Worm (Caenorhabditis elegans) whole organism, L4 larva: Measurements from ENCODE around the gene ida-1.

Experiments
- F26F4.8 ChIP-seq: fragments of 200-800 bp; sonication (Bioruptor generic); conservative IDR thresholded peaks from 2 replicates; pipeline ENCODE4 v1.3.6; 2022; ENCODE audit warnings: missing genetic modification characterization, missing compliant biosample characterization
- F44E2.7 ChIP-seq: fragments of 200-800 bp; sonication (Bioruptor generic); IDR thresholded peaks from 2 replicates; pipeline ENCODE4 v2.1.2; 2022; ENCODE audit warnings: missing genetic modification characterization, missing compliant biosample characterization
- R02D3.7 ChIP-seq: fragments of 150-350 bp; sonication (generic microtip); optimal IDR thresholded peaks from 3 replicates; lab custom pipeline; 2014; ENCODE audit warnings: missing biosample characterization, missing genetic modification characterization
- Y105C5A.15 ChIP-seq: fragments of 200-800 bp; sonication (Bioruptor generic); IDR thresholded peaks from 2 replicates; pipeline ENCODE4 v1.3.6; 2022; ENCODE audit warnings: missing genetic modification characterization, missing compliant biosample characterization
- Y75B8A.6 ChIP-seq: fragments of 200-800 bp; sonication (Bioruptor generic); IDR thresholded peaks from 2 replicates; pipeline ENCODE4 v1.3.6; 2022; ENCODE audit warnings: missing genetic modification reagents, missing genetic modification characterization, missing compliant biosample characterization
- ZK546.5 ChIP-seq, 2 experiments: sonication (generic microtip); optimal IDR thresholded peaks; 2 replicates each; lab custom pipeline; 2017; ENCODE audit warnings: missing biosample characterization in 2 of 2, missing genetic modification characterization in 2 of 2
- aha-1 ChIP-seq: fragments of 150-350 bp; peaks from one replicate; lab custom pipeline; 2014; ENCODE audit warnings: missing biosample characterization, missing genetic modification characterization
- ceh-20 ChIP-seq: fragments of 200-800 bp; sonication (Bioruptor generic); IDR thresholded peaks from 2 replicates; pipeline ENCODE4 v1.3.6; 2022; ENCODE audit warnings: missing genetic modification reagents, missing genetic modification characterization, missing compliant biosample characterization
- ceh-44 ChIP-seq: fragments of 200-800 bp; sonication (Bioruptor generic); IDR thresholded peaks from 2 replicates; pipeline ENCODE4 v1.3.6; 2022; ENCODE audit warnings: missing genetic modification reagents, missing genetic modification characterization, missing compliant biosample characterization
- ceh-62 ChIP-seq: sonication (generic microtip); optimal IDR thresholded peaks from 2 replicates; lab custom pipeline; 2017; ENCODE audit warnings: missing biosample characterization, missing genetic modification characterization
- ces-1 ChIP-seq: fragments of 150-350 bp; sonication (generic microtip); optimal IDR thresholded peaks from 4 replicates; lab custom pipeline; 2014; ENCODE audit warnings: missing biosample characterization, missing genetic modification reagents, missing genetic modification characterization
- ctbp-1 ChIP-seq: fragments of 200-800 bp; sonication (Bioruptor generic); IDR thresholded peaks from 2 replicates; pipeline ENCODE4 v1.3.6; 2022; ENCODE audit warnings: missing genetic modification reagents, missing genetic modification characterization, missing compliant biosample characterization
- daf-12 ChIP-seq: fragments of 150-350 bp; optimal IDR thresholded peaks from 2 replicates; lab custom pipeline; 2014; ENCODE audit warnings: missing biosample characterization, missing genetic modification reagents, missing genetic modification characterization
- daf-16 ChIP-seq, 3 experiments: sonication (generic microtip); optimal IDR thresholded peaks; 2 replicates each; lab custom pipeline; 2016 to 2017; ENCODE audit warnings: missing genetic modification characterization in 3 of 3, missing genetic modification reagents in 3 of 3, mild to moderate bottlenecking in 2 of 3, missing compliant biosample characterization in 2 of 3, missing biosample characterization in 1 of 3, moderate library complexity in 1 of 3
- dmd-6 ChIP-seq: fragments of 200-800 bp; sonication (Bioruptor generic); IDR thresholded peaks from 2 replicates; pipeline ENCODE4 v1.3.6; 2022; ENCODE audit warnings: missing genetic modification reagents, missing genetic modification characterization, missing compliant biosample characterization
- dve-1 ChIP-seq: sonication (generic microtip); optimal IDR thresholded peaks from 2 replicates; lab custom pipeline; 2017; ENCODE audit warnings: antibody characterized with exemption, mild to moderate bottlenecking, missing genetic modification characterization, missing compliant biosample characterization; ENCODE audit not compliant: insufficient read depth
- egl-43 ChIP-seq: fragments of 200-800 bp; sonication (Bioruptor generic); IDR thresholded peaks from 2 replicates; pipeline ENCODE4 v1.3.6; 2022; ENCODE audit warnings: missing genetic modification reagents, missing genetic modification characterization, missing compliant biosample characterization
- fos-1 ChIP-seq: fragments of 150-350 bp; optimal IDR thresholded peaks from 2 replicates; lab custom pipeline; 2014; ENCODE audit warnings: missing biosample characterization, missing genetic modification characterization
- hif-1 ChIP-seq, 2 experiments: sonication (generic microtip); optimal IDR thresholded peaks; 2 replicates each; lab custom pipeline; 2016 to 2017; ENCODE audit warnings: missing compliant biosample characterization in 2 of 2, missing genetic modification characterization in 2 of 2, missing genetic modification reagents in 2 of 2, missing genotype in 2 of 2, mild to moderate bottlenecking in 1 of 2
- hlh-11 ChIP-seq: fragments of 200-800 bp; sonication (Bioruptor generic); optimal IDR thresholded peaks from 2 replicates; lab custom pipeline; 2018; ENCODE audit warnings: mild to moderate bottlenecking, missing genetic modification characterization, missing compliant biosample characterization
- hlh-30 ChIP-seq: sonication (generic microtip); optimal IDR thresholded peaks from 2 replicates; lab custom pipeline; 2017; ENCODE audit warnings: antibody characterized with exemption, mild to moderate bottlenecking, missing genetic modification characterization, missing compliant biosample characterization; ENCODE audit not compliant: insufficient read depth
- lin-39 ChIP-seq: fragments of 150-350 bp; optimal IDR thresholded peaks from 2 replicates; lab custom pipeline; 2014; ENCODE audit warnings: missing biosample characterization, missing genetic modification reagents, missing genetic modification characterization
- mdl-1 ChIP-seq, 2 experiments: fragments of 150-350 bp in 1 of 2; sonication (generic microtip) in 1 of 2; optimal IDR thresholded peaks; 2 replicates each; lab custom pipeline; 2014 to 2017; ENCODE audit warnings: missing biosample characterization in 2 of 2, missing genetic modification characterization in 2 of 2
- mdt-29 ChIP-seq: fragments of 200-800 bp; sonication (Bioruptor generic); IDR thresholded peaks from 2 replicates; pipeline ENCODE4 v1.3.6; 2022; ENCODE audit warnings: missing genetic modification reagents, missing genetic modification characterization, missing compliant biosample characterization
- mes-2 ChIP-seq: sonication (generic microtip); optimal IDR thresholded peaks from 2 replicates; lab custom pipeline; 2016; ENCODE audit warnings: missing genotype, mild to moderate bottlenecking, missing genetic modification characterization, missing compliant biosample characterization; ENCODE audit not compliant: poor library complexity, severe bottlenecking
- mxl-3 ChIP-seq: fragments of 200-800 bp; sonication (Bioruptor generic); optimal IDR thresholded peaks from 2 replicates; lab custom pipeline; 2018; ENCODE audit warnings: mild to moderate bottlenecking, missing genetic modification characterization, missing compliant biosample characterization
- nhr-11 ChIP-seq: fragments of 150-350 bp; optimal IDR thresholded peaks from 2 replicates; lab custom pipeline; 2014; ENCODE audit warnings: missing biosample characterization, missing genetic modification characterization
- nhr-237 ChIP-seq: sonication (generic microtip); optimal IDR thresholded peaks from 2 replicates; lab custom pipeline; 2017; ENCODE audit warnings: missing biosample characterization, missing genetic modification characterization
- nhr-25 ChIP-seq: sonication (generic microtip); optimal IDR thresholded peaks from 2 replicates; lab custom pipeline; 2017; ENCODE audit warnings: missing genetic modification characterization, mild to moderate bottlenecking, missing compliant biosample characterization, antibody characterized with exemption, moderate library complexity, borderline replicate concordance; ENCODE audit not compliant: insufficient read depth
- nhr-28 ChIP-seq: fragments of 150-350 bp; optimal IDR thresholded peaks from 2 replicates; lab custom pipeline; 2014; ENCODE audit warnings: missing biosample characterization, missing genetic modification characterization
- nhr-41 ChIP-seq: fragments of 200-800 bp; sonication (Bioruptor generic); IDR thresholded peaks from 2 replicates; pipeline ENCODE4 v1.3.6; 2022; ENCODE audit warnings: missing genetic modification reagents, missing genetic modification characterization, missing compliant biosample characterization
- nhr-42 ChIP-seq: fragments of 200-800 bp; sonication (Bioruptor generic); IDR thresholded peaks from 2 replicates; pipeline ENCODE4 v1.3.6; 2022; ENCODE audit warnings: missing genetic modification characterization, missing compliant biosample characterization
- nhr-6 ChIP-seq: fragments of 150-350 bp; optimal IDR thresholded peaks from 2 replicates; lab custom pipeline; 2014; ENCODE audit warnings: missing biosample characterization, missing genetic modification characterization
- nhr-77 ChIP-seq: fragments of 150-350 bp; optimal IDR thresholded peaks from 2 replicates; lab custom pipeline; 2014; ENCODE audit warnings: missing biosample characterization, missing genetic modification characterization
- php-3 ChIP-seq: fragments of 200-800 bp; sonication (Bioruptor generic); IDR thresholded peaks from 2 replicates; pipeline ENCODE4 v1.3.6; 2022; ENCODE audit warnings: missing genetic modification reagents, missing genetic modification characterization, missing compliant biosample characterization
- pqm-1 ChIP-seq: sonication (generic microtip); optimal IDR thresholded peaks from 2 replicates; lab custom pipeline; 2017; ENCODE audit warnings: missing biosample characterization, missing genetic modification characterization
- saeg-2 ChIP-seq: fragments of 200-800 bp; sonication (Bioruptor generic); IDR thresholded peaks from 2 replicates; pipeline ENCODE4 v1.3.6; 2022; ENCODE audit warnings: missing genetic modification reagents, missing genetic modification characterization, missing compliant biosample characterization
- sdz-12 ChIP-seq: fragments of 200-800 bp; sonication (Bioruptor generic); optimal IDR thresholded peaks from 2 replicates; lab custom pipeline; 2018; ENCODE audit warnings: mild to moderate bottlenecking, missing genetic modification characterization, missing compliant biosample characterization
- unc-62 ChIP-seq, 3 experiments: fragments of 150-350 bp in 1 of 3; sonication (generic microtip); optimal IDR thresholded peaks in 2 of 3; peaks in 1 of 3; 1 replicate in 1 of 3; 2 replicates in 2 of 3; lab custom pipeline; 2014 to 2017; ENCODE audit warnings: missing biosample characterization in 3 of 3, missing genetic modification characterization in 3 of 3, missing genetic modification reagents in 3 of 3, missing genotype in 1 of 3

Gene ida-1

DNA sequence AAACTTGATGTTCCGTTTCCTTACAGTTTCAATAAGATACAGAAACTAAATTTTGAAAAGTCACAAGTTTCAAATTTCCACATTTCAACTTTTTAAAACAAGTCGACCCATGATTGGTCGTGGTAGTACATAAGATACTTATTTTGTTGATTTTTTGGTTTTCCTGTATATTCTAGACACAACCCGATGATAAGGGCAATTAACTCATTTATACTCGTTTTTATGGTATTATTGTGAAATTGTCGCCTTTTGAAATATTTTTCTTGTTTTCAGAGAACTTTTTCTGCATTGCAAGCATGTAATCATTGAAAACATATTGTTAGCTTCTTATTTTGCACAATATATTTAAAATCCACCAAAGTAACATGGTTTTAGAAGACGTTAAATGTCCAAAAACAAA is 56.6 kb downstream of the ida-1 start:
- peak in 1 of 2 experiments; percentile 1 for TF ChIP-seq unc-62 (GFP tag; optimal IDR thresholded peaks at IDR 0.05 in 1 of 2; lab: Kevin White, UChicago)
- no peak for TF ChIP-seq unc-62 (tag; optimal IDR thresholded peaks at IDR 0.05; lab: Kevin White, UChicago)
- TF ChIP-seq mxl-3 (GFP tag; lab: Kevin White, UChicago): no peak
- TF ChIP-seq daf-12 (tag; lab: Kevin White, UChicago): no peak
- TF ChIP-seq ceh-44 (GFP tag; lab: Robert Waterston, UW): no peak
- no peak for TF ChIP-seq mes-2 (tag; lab: Kevin White, UChicago)
- no peak for TF ChIP-seq pqm-1 (tag; lab: Kevin White, UChicago)
- TF ChIP-seq aha-1 (tag; lab: Kevin White, UChicago): no peak
- no peak for TF ChIP-seq daf-16 (GFP tag; optimal IDR thresholded peaks at IDR 0.05; lab: Kevin White, UChicago)
- peak; percentile 63 for TF ChIP-seq daf-16 (tag; optimal IDR thresholded peaks at IDR 0.05; lab: Kevin White, UChicago)
- no peak for TF ChIP-seq ces-1
- no peak for TF ChIP-seq ctbp-1 (GFP tag; lab: Robert Waterston, UW)
- no peak for TF ChIP-seq mdt-29 (GFP tag; lab: Robert Waterston, UW)
- TF ChIP-seq, all 104 proteins: peak for 2

DNA sequence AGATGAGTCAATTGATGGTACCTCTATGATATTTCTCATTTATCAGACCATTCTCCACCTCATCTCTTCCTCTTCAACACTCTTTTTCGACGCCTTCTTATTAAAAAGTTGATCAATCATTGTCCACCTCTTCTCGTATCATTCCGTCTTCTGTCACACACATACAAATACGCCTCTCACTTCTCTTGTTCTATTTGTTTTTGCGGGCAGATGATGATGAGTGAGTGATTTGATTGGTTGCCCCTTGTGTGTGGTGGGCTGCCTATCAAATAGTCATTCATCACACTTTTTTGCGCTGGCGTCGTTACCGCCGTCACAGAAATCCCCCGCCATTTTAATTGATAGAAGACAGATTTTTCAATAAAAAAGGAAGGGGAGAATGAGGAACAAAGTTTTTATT is 57.3 kb downstream of the ida-1 start:
- TF ChIP-seq nhr-28 (tag; lab: Kevin White, UChicago) (peak; percentile 61), nhr-11 (no peak), mdl-1 (tag; optimal IDR thresholded peaks at IDR 0.05; lab: Kevin White, UChicago) (peak in 1 of 2 experiments; percentile 25), egl-43 (GFP tag; lab: Robert Waterston, UW) (no peak), lin-39 (tag; lab: Kevin White, UChicago) (no peak), F26F4.8 (GFP tag; lab: Robert Waterston, UW) (no peak), aha-1 (tag; lab: Kevin White, UChicago) (peak; percentile 9), dmd-6 (GFP tag; lab: Robert Waterston, UW) (peak; percentile 45), hlh-11 (peak; percentile 73), dve-1 (tag; lab: Kevin White, UChicago) (peak; percentile 17), php-3 (GFP tag; lab: Robert Waterston, UW) (no peak), nhr-25 (tag; lab: Kevin White, UChicago) (no peak), nhr-77 (tag; lab: Kevin White, UChicago) (no peak), unc-62 (GFP tag; optimal IDR thresholded peaks at IDR 0.05 in 1 of 2; lab: Kevin White, UChicago) (peak in 1 of 2 experiments; percentile 60), unc-62 (tag; optimal IDR thresholded peaks at IDR 0.05; lab: Kevin White, UChicago) (no peak), R02D3.7 (tag; lab: Kevin White, UChicago) (no peak), F44E2.7 (no peak), mxl-3 (GFP tag; lab: Kevin White, UChicago) (peak; percentile 63), saeg-2 (GFP tag; lab: Robert Waterston, UW) (no peak), ceh-62 (no peak), nhr-41 (GFP tag; lab: Robert Waterston, UW) (no peak), daf-16 (GFP tag; optimal IDR thresholded peaks at IDR 0.05; lab: Kevin White, UChicago) (no peak), daf-16 (tag; optimal IDR thresholded peaks at IDR 0.05; lab: Kevin White, UChicago) (no peak), sdz-12 (no peak), nhr-42 (no peak), pqm-1 (tag; lab: Kevin White, UChicago) (no peak), nhr-6 (tag; lab: Kevin White, UChicago) (no peak), nhr-237 (tag; lab: Kevin White, UChicago) (no peak), Y75B8A.6 (GFP tag; lab: Robert Waterston, UW) (no peak), ceh-20 (peak; percentile 65; the same call in 1 of the 2 replicates), fos-1 (tag; lab: Kevin White, UChicago) (no peak), hif-1 (tag; optimal IDR thresholded peaks at IDR 0.05; lab: Kevin White, UChicago) (no peak), hlh-30 (tag; lab: Kevin White, UChicago) (peak; percentile 74), ZK546.5 (tag; optimal IDR thresholded peaks at IDR 0.05; lab: Kevin White, UChicago) (no peak), Y105C5A.15 (GFP tag; lab: Robert Waterston, UW) (no peak)
